Worm (Caenorhabditis elegans) whole organism, L4/young adult: Measurements from ENCODE around the gene D2023.4.

ENCODE experiments used
- dao-5 ChIP-seq: sonication (generic microtip); optimal IDR thresholded peaks from 2 replicates; lab custom pipeline; 2016; ENCODE audit warnings: missing genotype, missing genetic modification characterization, moderate library complexity, missing compliant biosample characterization
- him-1 ChIP-seq: sonication (generic microtip); optimal IDR thresholded peaks from 2 replicates; lab custom pipeline; 2016; ENCODE audit warnings: missing genotype, missing genetic modification reagents, missing genetic modification characterization, missing compliant biosample characterization

ce11 chrV:11859082-11859858 is 33.7 kb upstream of the D2023.4 start:
- TF ChIP-seq dao-5 (tag; lab: Kevin White, UChicago) (no peak), him-1 (tag; lab: Kevin White, UChicago) (no peak)
